Fruit fly (Drosophila melanogaster): ENCODE measurements around the gene Sur.

The Sur gene

dm6 chr2L:10198911-10199310, at the start of gene Sur:
Gene Sur, minus strand, starts transcription at chr2L:10199117.
- TF ChIP-seq CG17801 (GFP tag; optimal IDR thresholded peaks at IDR 0.05; ENCODE audit: partially characterized antibody): no peak

- no peak for TF ChIP-seq CG17801 (GFP tag; optimal IDR thresholded peaks at IDR 0.05; ENCODE audit: partially characterized antibody)
Measured at dm6 chr2L:10246785-10247190, 47.9 kb upstream of the Sur start, which contains the start of gene chico. Gene chico, minus strand, starts transcription at chr2L:10247078.

DNA sequence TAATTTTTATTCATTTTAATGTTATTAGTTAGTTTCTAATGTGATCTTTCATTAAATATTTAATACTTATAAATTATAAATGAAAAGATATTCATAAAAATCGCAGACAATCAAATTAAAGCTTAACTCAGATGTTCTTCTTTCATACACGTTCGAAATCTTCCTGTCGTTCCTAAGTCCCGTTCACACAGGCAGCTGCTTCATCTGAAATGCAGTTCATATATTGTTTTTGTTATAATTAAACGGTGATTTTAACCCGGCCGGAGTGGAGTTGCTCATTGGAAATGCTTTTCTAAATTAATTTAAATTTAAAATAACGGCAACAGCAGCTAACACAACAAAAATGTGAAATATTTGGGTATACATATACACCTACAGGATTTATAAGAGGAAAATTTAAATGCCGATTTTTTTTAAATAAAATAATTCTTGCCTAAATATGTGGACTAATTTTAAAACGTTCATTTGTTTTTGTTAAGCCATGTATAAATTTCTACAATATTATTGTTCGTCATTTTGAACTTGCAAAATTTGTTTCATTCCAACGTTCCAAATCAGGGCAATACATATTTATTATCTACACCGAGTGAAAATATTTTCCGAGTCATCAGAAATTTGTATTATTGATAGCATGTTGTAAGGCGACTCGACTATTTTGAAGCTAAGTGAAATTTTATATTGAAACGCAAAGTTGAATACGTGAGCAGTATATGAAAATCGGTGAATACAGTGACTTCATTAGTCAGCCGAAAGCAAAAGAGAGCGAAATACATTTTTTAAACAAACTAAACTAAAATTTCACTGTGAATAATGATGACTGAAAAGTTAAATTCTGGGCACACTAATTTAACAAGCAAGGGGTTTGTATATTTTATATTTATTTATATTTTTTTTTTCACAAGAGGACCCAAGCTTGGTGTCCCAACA, 40.1 kb upstream of the Sur start, which contains the start of gene me31B:
TSS of gene me31B (plus strand) at position 616 of the 927 bp plus-strand sequence.
- peak; percentile 26 for TF ChIP-seq CG17801 (GFP tag; optimal IDR thresholded peaks at IDR 0.05; ENCODE audit: partially characterized antibody)

DNA sequence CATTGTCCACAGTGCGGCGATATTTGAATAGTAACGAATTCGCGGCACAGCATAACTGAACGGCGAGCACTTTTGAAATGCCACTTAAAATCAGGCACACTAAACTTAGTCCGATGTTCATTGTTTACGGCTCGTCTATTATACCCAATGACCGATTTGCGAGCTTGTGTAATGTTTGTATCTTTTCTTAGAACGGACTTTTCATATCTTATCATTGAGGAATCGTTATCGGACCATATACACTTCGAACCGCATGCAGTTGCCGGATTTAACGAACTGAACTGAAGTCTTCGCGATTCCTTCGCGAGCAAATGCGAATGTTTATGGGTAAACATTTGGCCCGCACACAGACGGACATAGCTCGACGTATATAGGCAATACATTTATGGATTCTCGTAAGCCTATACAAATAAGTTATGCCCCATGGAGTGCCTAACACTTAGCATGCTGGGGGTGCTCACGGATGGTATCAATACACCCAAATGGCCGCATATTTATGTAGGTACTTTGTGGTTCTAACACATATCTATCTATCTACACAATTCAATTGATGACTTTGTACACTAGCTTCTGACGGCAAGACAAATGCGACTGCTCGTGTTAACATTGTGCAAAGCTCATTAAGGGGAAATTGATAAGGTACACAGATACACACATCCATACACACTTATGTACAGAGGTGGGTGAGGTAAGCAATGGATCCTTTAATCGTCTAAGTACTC, 39.0 kb upstream of the Sur start, which contains the start of gene mthl15:
TSS of gene mthl15 (minus strand) at position 593 of the 722 bp plus-strand sequence.
- no peak for TF ChIP-seq CG17801 (GFP tag; optimal IDR thresholded peaks at IDR 0.05; ENCODE audit: partially characterized antibody)

dm6 chr2L:10232827-10233226, 33.9 kb upstream of the Sur start:
- no peak for TF ChIP-seq CG17801 (GFP tag; optimal IDR thresholded peaks at IDR 0.05; ENCODE audit: partially characterized antibody)

dm6 chr2L:10232152-10232816, 33.4 kb upstream of the Sur start, which contains the start of gene eEF1delta:
Gene eEF1delta, plus strand, starts transcription at chr2L:10232507.
- TF ChIP-seq CG17801 (GFP tag; optimal IDR thresholded peaks at IDR 0.05; ENCODE audit: partially characterized antibody): no peak

DNA sequence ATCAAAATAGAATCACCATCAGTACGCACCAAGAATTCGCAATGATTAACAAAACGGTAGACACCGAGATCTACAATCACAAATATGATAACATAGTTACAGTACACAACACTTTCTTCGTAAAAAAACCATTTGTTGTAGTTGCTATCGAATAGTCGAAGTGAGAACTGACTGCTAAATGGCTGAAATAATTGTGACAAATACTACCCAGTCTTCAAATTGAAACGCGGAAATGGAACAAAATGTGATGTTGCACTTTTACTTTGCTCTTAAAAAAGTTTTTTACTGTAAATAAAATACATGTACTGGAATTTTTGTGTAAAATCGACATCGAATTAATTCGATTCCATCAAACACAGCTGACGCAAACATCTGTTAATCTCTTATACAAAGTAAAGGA, 32.6 kb upstream of the Sur start, which contains the start of gene ova:
TSS of gene ova (minus strand) at position 183 of the 400 bp plus-strand sequence.
- no peak for TF ChIP-seq CG17801 (GFP tag; optimal IDR thresholded peaks at IDR 0.05; ENCODE audit: partially characterized antibody)

DNA sequence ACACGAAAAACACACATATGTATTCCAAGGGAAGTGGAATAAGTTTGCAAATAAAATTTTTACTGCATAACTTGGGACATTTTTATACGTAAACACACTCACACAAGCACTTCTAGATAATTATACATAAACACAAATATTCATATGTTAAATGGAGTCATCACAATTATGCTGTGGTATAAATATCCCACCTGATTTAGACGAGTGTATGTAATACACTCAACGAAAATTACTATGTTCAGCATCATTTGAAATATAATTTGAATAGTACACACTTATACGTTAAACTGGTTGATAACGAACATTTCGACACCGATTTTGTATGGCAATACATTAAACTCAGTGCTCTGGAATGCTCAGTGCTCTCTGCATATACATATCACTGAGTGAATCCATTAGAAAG, 32.2 kb upstream of the Sur start:
- TF ChIP-seq CG17801 (GFP tag; optimal IDR thresholded peaks at IDR 0.05; ENCODE audit: partially characterized antibody): no peak

DNA sequence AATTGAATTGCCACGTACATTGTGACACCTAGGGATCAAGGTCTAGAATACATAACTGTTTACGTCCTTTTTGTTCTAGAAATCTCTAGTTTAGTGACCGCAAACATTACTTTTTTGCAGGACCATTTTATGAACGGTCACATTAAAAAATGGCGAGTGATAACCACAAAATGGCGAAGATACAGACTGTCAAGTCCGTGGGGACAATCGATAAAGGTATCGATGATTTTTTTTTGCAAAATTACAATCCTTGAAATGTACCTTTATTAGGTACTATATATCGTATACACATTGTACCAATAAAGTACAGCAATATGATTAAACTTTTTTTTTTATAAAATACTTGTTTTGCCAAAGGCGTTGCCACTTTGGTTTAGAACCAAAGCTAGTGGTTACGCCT, 31.5 kb upstream of the Sur start:
- no peak for TF ChIP-seq CG17801 (GFP tag; optimal IDR thresholded peaks at IDR 0.05; ENCODE audit: partially characterized antibody)

DNA sequence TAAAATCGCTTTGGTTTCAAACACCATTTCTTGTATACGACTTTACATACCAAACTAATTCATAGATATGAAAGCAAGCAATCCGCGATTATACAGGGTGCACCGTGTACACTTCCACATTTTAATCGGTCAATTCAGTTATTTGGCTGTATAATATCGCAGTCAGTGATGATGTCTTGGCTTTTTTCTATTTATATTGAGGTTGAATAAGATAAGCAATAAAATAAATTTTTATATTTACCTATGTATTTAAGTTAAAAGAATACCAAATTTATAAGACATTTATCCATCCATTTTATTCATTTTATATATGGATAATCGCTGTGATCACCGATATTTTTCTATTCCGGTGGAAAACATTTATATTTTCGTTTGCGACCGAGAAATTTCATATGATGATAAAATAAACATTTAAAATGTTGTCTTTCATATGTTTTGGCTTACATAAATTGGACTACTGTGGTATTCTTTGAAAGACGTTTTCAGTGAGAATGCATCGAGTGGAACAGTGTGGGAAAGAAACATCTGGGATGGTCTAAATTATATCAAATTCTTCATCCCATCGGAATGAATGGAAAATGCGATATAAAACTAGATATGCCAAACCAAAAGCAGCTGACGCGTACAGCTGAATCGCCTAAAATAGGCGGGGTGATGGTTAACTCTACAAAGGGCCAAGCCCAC, 27.9 kb upstream of the Sur start, which contains the start of gene CG5708:
TSS of gene CG5708 (minus strand) at position 85 of the 684 bp plus-strand sequence.
- no peak for TF ChIP-seq CG17801 (GFP tag; optimal IDR thresholded peaks at IDR 0.05; ENCODE audit: partially characterized antibody)

DNA sequence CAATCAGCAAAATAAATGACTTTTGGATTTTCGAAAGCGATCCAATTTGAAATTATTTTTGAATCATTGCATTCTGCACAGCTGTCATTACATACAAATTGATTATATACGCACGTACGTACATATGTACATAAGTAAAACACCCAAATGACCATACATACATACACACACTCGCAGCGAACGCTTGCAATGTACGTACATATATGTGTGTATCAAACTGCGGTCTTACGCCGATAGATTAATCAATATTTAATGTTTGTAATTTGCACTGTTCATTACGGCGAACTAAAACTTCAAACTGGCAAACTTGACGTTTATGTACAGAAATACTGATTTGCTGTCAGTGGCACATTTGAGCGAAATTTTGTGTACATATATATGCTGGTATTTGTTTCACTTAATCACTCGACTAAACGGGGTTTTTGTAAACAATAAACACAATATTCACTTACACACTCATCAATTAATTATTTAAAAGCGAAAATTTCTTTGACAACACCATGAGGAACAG, 27.4 kb upstream of the Sur start:
- TF ChIP-seq CG17801 (GFP tag; optimal IDR thresholded peaks at IDR 0.05; ENCODE audit: partially characterized antibody): no peak

- no peak for TF ChIP-seq CG17801 (GFP tag; optimal IDR thresholded peaks at IDR 0.05; ENCODE audit: partially characterized antibody)
Measured at dm6 chr2L:10222550-10223231, 23.8 kb upstream of the Sur start, which contains the start of gene Bcs1. Gene Bcs1, plus strand, starts transcription at chr2L:10222657.

- TF ChIP-seq CG17801 (GFP tag; optimal IDR thresholded peaks at IDR 0.05; ENCODE audit: partially characterized antibody): no peak
Measured at dm6 chr2L:10221387-10221705, 22.4 kb upstream of the Sur start.

All from ovary, adult (tissue).